Worm (Caenorhabditis elegans): ENCODE data around the gene mtpn-1.

ce11 chrX:2369073-2369472, 38.2 kb upstream of the mtpn-1 start:
- TF ChIP-seq him-1 (tag; optimal IDR thresholded peaks at IDR 0.05) = no peak
- no peak for TF ChIP-seq W03F9.2 (tag; optimal IDR thresholded peaks at IDR 0.05)
